Fruit fly (Drosophila melanogaster) whole organism, adult: Measurements from ENCODE around the gene CG7115.

Experiments
- CG12768 ChIP-seq: fragments of 200-800 bp; sonication (Bioruptor generic); optimal IDR thresholded peaks from 2 replicates; lab custom pipeline; 2017; ENCODE audit warnings: missing biosample characterization, missing genetic modification characterization, mild to moderate bottlenecking, moderate library complexity, missing genetic modification reagents
- CG1620 ChIP-seq: fragments of 200-800 bp; sonication (Bioruptor generic); optimal IDR thresholded peaks from 2 replicates; lab custom pipeline; 2016; ENCODE audit warnings: missing biosample characterization, missing genetic modification characterization
- CG7045 ChIP-seq: fragments of 200-800 bp; sonication (Bioruptor generic); optimal IDR thresholded peaks from 2 replicates; lab custom pipeline; 2017; ENCODE audit warnings: missing biosample characterization, mild to moderate bottlenecking, missing genetic modification characterization
- Hr96 ChIP-seq: fragments of 200-800 bp; sonication (Bioruptor generic); optimal IDR thresholded peaks from 2 replicates; lab custom pipeline; 2016; ENCODE audit warnings: missing biosample characterization, missing genetic modification characterization
- cic ChIP-seq: fragments of 200-800 bp; sonication (Bioruptor generic); optimal IDR thresholded peaks from 2 replicates; lab custom pipeline; 2017; ENCODE audit warnings: missing biosample characterization, mild to moderate bottlenecking, missing genetic modification characterization, moderate library complexity
- cnc ChIP-seq, 2 experiments: fragments of >200 bp; optimal IDR thresholded peaks; 2 replicates each; lab custom pipeline; 2017
- kay ChIP-seq: fragments of 200-800 bp; sonication (Bioruptor generic); peaks from one replicate; lab custom pipeline; 2016; ENCODE audit warnings: missing biosample characterization, missing genetic modification characterization, borderline replicate concordance
- tj ChIP-seq: fragments of 200-800 bp; sonication (Bioruptor generic); optimal IDR thresholded peaks from 3 replicates; lab custom pipeline; 2017; ENCODE audit warnings: missing biosample characterization, mild to moderate bottlenecking, missing genetic modification characterization, moderate library complexity
- toe ChIP-seq: fragments of 200-800 bp; sonication (Bioruptor generic); optimal IDR thresholded peaks from 2 replicates; lab custom pipeline; 2016; ENCODE audit warnings: missing biosample characterization, missing genetic modification characterization

dm6 chr2L:7810519-7810918 lies 10.4 kb upstream of the CG7115 start, which contains the start of gene Cdc14:
- TF ChIP-seq CG7045 (GFP tag; lab: Kevin White, UChicago) = no peak
- no peak for TF ChIP-seq toe (GFP tag; lab: Kevin White, UChicago)
- TF ChIP-seq Hr96 (GFP tag; lab: Kevin White, UChicago) = no peak
- TF ChIP-seq CG12768 = no peak
- TF ChIP-seq kay (GFP tag; lab: Kevin White, UChicago) = peak; percentile 63
- no peak for TF ChIP-seq CG1620 (GFP tag; lab: Kevin White, UChicago)
- TF ChIP-seq cnc (optimal IDR thresholded peaks at IDR 0.05; lab: Kevin White, UChicago) = no peak
- TF ChIP-seq cic (GFP tag; lab: Kevin White, UChicago) = no peak
- no peak for TF ChIP-seq tj (GFP tag; lab: Kevin White, UChicago)
